Fruit fly (Drosophila melanogaster): Measurements from ENCODE around the gene Ccdc114.

dm6 chr3R:16672213-16672706, 47.7 kb upstream of the Ccdc114 start:
- TF ChIP-seq CTCF (optimal IDR thresholded peaks at IDR 0.05) = no peak
- TF ChIP-seq CG8478 (optimal IDR thresholded peaks at IDR 0.05) = no peak
